Worm (Caenorhabditis elegans) whole organism, L3 larva: ENCODE results near the gene set-8.

Experiments
- R02D3.7 ChIP-seq: fragments of 150-350 bp; optimal IDR thresholded peaks from 2 replicates; lab custom pipeline; 2014; ENCODE audit warnings: missing biosample characterization, missing genetic modification characterization
- ama-1 ChIP-seq: fragments of 150-350 bp; optimal IDR thresholded peaks from 2 replicates; lab custom pipeline; 2018
- ceh-16 ChIP-seq: sonication (generic microtip); optimal IDR thresholded peaks from 2 replicates; lab custom pipeline; 2017; ENCODE audit warnings: missing biosample characterization, missing genetic modification characterization
- ceh-82 ChIP-seq: fragments of 150-350 bp; optimal IDR thresholded peaks from 2 replicates; lab custom pipeline; 2014; ENCODE audit warnings: missing biosample characterization, missing genetic modification characterization
- egl-27 ChIP-seq: sonication (generic microtip); optimal IDR thresholded peaks from 4 replicates; lab custom pipeline; 2017; ENCODE audit warnings: missing biosample characterization, missing genetic modification reagents, missing genetic modification characterization
- egl-5 ChIP-seq: fragments of 150-350 bp; optimal IDR thresholded peaks from 2 replicates; lab custom pipeline; 2017; ENCODE audit warnings: missing biosample characterization, missing genetic modification reagents, missing genetic modification characterization, inconsistent platforms
- elt-1 ChIP-seq: fragments of 150-350 bp; optimal IDR thresholded peaks from 2 replicates; lab custom pipeline; 2014; ENCODE audit warnings: missing biosample characterization, missing genetic modification characterization
- elt-2 ChIP-seq: sonication (generic microtip); optimal IDR thresholded peaks from 2 replicates; lab custom pipeline; 2016; ENCODE audit warnings: missing genetic modification reagents, mild to moderate bottlenecking, missing genetic modification characterization, missing compliant biosample characterization
- elt-3 ChIP-seq, 3 experiments: fragments of 150-350 bp in 1 of 3; sonication (generic microtip) in 2 of 3; optimal IDR thresholded peaks; 2 replicates in 2 of 3; 4 replicates in 1 of 3; lab custom pipeline; 2014 to 2017; ENCODE audit warnings: missing biosample characterization in 3 of 3, missing genetic modification characterization in 3 of 3
- eor-1 ChIP-seq, 2 experiments: fragments of 150-350 bp; optimal IDR thresholded peaks; 2 replicates each; lab custom pipeline; 2014 to 2018; ENCODE audit warnings: missing biosample characterization in 2 of 2, missing genetic modification characterization in 2 of 2
- fkh-10 ChIP-seq: sonication (generic microtip); optimal IDR thresholded peaks from 2 replicates; lab custom pipeline; 2017; ENCODE audit warnings: missing biosample characterization, missing genetic modification reagents, missing genetic modification characterization
- fkh-2 ChIP-seq: fragments of 150-350 bp; optimal IDR thresholded peaks from 2 replicates; lab custom pipeline; 2014; ENCODE audit warnings: missing biosample characterization, missing genetic modification reagents, missing genetic modification characterization
- hmg-11 ChIP-seq: sonication (generic microtip); optimal IDR thresholded peaks from 2 replicates; lab custom pipeline; 2016; ENCODE audit warnings: missing genetic modification characterization, missing compliant biosample characterization
- lin-39 ChIP-seq: fragments of 150-350 bp; optimal IDR thresholded peaks from 2 replicates; lab custom pipeline; 2018; ENCODE audit warnings: missing biosample characterization, missing genetic modification reagents, missing genetic modification characterization
- lsy-12 ChIP-seq: sonication (generic microtip); optimal IDR thresholded peaks from 2 replicates; lab custom pipeline; 2016; ENCODE audit warnings: mild to moderate bottlenecking, missing genetic modification characterization, missing compliant biosample characterization
- mdl-1 ChIP-seq: fragments of 150-350 bp; optimal IDR thresholded peaks from 2 replicates; lab custom pipeline; 2014; ENCODE audit warnings: missing biosample characterization, missing genetic modification characterization
- mml-1 ChIP-seq: fragments of 150-350 bp; sonication (generic microtip); optimal IDR thresholded peaks from 3 replicates; lab custom pipeline; 2014; ENCODE audit warnings: missing biosample characterization, missing genetic modification characterization
- nfya-1 ChIP-seq: sonication (generic microtip); optimal IDR thresholded peaks from 2 replicates; lab custom pipeline; 2017; ENCODE audit warnings: missing genetic modification characterization, mild to moderate bottlenecking, missing compliant biosample characterization, antibody characterized with exemption, moderate library complexity; ENCODE audit not compliant: insufficient read depth
- nhr-11 ChIP-seq: fragments of 150-350 bp; optimal IDR thresholded peaks from 2 replicates; lab custom pipeline; 2014; ENCODE audit warnings: missing biosample characterization, missing genetic modification characterization
- nhr-12 ChIP-seq: fragments of 150-350 bp; optimal IDR thresholded peaks from 2 replicates; lab custom pipeline; 2014; ENCODE audit warnings: missing biosample characterization, missing genetic modification characterization
- nhr-23 ChIP-seq: fragments of 150-350 bp; optimal IDR thresholded peaks from 2 replicates; lab custom pipeline; 2014; ENCODE audit warnings: missing biosample characterization, missing genetic modification reagents, missing genetic modification characterization
- nhr-237 ChIP-seq: fragments of 150-350 bp; optimal IDR thresholded peaks from 2 replicates; lab custom pipeline; 2014; ENCODE audit warnings: missing biosample characterization, missing genetic modification characterization
- nhr-25 ChIP-seq: sonication (generic microtip); optimal IDR thresholded peaks from 2 replicates; lab custom pipeline; 2017; ENCODE audit warnings: missing biosample characterization, missing genetic modification characterization
- nhr-28 ChIP-seq: fragments of 150-350 bp; optimal IDR thresholded peaks from 2 replicates; lab custom pipeline; 2014; ENCODE audit warnings: missing biosample characterization, missing genetic modification characterization
- nhr-67 ChIP-seq: fragments of 150-350 bp; optimal IDR thresholded peaks from 2 replicates; lab custom pipeline; 2014; ENCODE audit warnings: missing biosample characterization, missing genetic modification characterization
- nhr-76 ChIP-seq: fragments of 150-350 bp; sonication (generic microtip); optimal IDR thresholded peaks from 5 replicates; lab custom pipeline; 2014; ENCODE audit warnings: missing biosample characterization, missing genetic modification characterization
- nhr-77 ChIP-seq: fragments of 150-350 bp; optimal IDR thresholded peaks from 2 replicates; lab custom pipeline; 2014; ENCODE audit warnings: missing biosample characterization, missing genetic modification characterization
- pha-4 ChIP-seq: fragments of 150-350 bp; optimal IDR thresholded peaks from 2 replicates; lab custom pipeline; 2014; ENCODE audit warnings: missing biosample characterization, missing genetic modification reagents, missing genetic modification characterization
- pqm-1 ChIP-seq: fragments of 150-350 bp; optimal IDR thresholded peaks from 2 replicates; lab custom pipeline; 2017; ENCODE audit warnings: missing biosample characterization, missing genetic modification characterization, inconsistent platforms
- sea-2 ChIP-seq: fragments of 150-350 bp; sonication (generic microtip); optimal IDR thresholded peaks from 4 replicates; lab custom pipeline; 2014; ENCODE audit warnings: missing biosample characterization, missing genetic modification reagents, missing genetic modification characterization
- skn-1 ChIP-seq: fragments of 150-350 bp; optimal IDR thresholded peaks from 2 replicates; lab custom pipeline; 2014; ENCODE audit warnings: missing biosample characterization, missing genetic modification characterization
- snpc-4 ChIP-seq: fragments of 150-350 bp; optimal IDR thresholded peaks from 2 replicates; lab custom pipeline; 2014; ENCODE audit warnings: missing biosample characterization, missing genetic modification characterization
- unc-62 ChIP-seq: fragments of 150-350 bp; sonication (generic microtip); optimal IDR thresholded peaks from 4 replicates; lab custom pipeline; 2014; ENCODE audit warnings: missing biosample characterization, missing genetic modification reagents, missing genetic modification characterization
- zag-1 ChIP-seq: fragments of 150-350 bp; optimal IDR thresholded peaks from 2 replicates; lab custom pipeline; 2014; ENCODE audit warnings: missing biosample characterization, missing genetic modification characterization
- ztf-11 ChIP-seq: fragments of 150-350 bp; optimal IDR thresholded peaks from 2 replicates; lab custom pipeline; 2014; ENCODE audit warnings: missing biosample characterization, missing genetic modification characterization
- ztf-4 ChIP-seq: fragments of 150-350 bp; optimal IDR thresholded peaks from 2 replicates; lab custom pipeline; 2014; ENCODE audit warnings: missing biosample characterization, missing genetic modification characterization

set-8 gene

ce11 chrX:13446418-13446817 is at the start of gene set-8:
Gene set-8, plus strand, starts transcription at chrX:13446718.
- no peak for TF ChIP-seq hmg-11 (tag; lab: Kevin White, UChicago)
- no peak for TF ChIP-seq mml-1 (tag; lab: Kevin White, UChicago)

ce11 chrX:13399221-13399620 is 47.3 kb upstream of the set-8 start, which contains the start of gene F02C12.2:
Gene F02C12.2, minus strand, starts transcription at chrX:13399321.
- TF ChIP-seq nhr-23, result no peak
- TF ChIP-seq nhr-67 (tag; lab: Kevin White, UChicago), result no peak
- no peak for TF ChIP-seq unc-62 (GFP tag; lab: Kevin White, UChicago)
- TF ChIP-seq elt-3 (tag; optimal IDR thresholded peaks at IDR 0.05; lab: Kevin White, UChicago), result no peak
- no peak for TF ChIP-seq pqm-1 (tag; lab: Kevin White, UChicago)
- TF ChIP-seq nhr-77 (tag; lab: Kevin White, UChicago), result no peak
- TF ChIP-seq nhr-25, result no peak
- no peak for TF ChIP-seq nhr-237 (tag; lab: Kevin White, UChicago)
- no peak for TF ChIP-seq ceh-16 (tag; lab: Kevin White, UChicago)
- no peak for TF ChIP-seq sea-2
- TF ChIP-seq skn-1 (tag; lab: Kevin White, UChicago), result no peak
- TF ChIP-seq nhr-11, result no peak
- TF ChIP-seq R02D3.7 (tag; lab: Kevin White, UChicago), result no peak
- no peak for TF ChIP-seq zag-1 (tag; lab: Kevin White, UChicago)
- TF ChIP-seq ceh-82 (tag; lab: Kevin White, UChicago), result no peak
- TF ChIP-seq nhr-28 (tag; lab: Kevin White, UChicago), result no peak
- TF ChIP-seq ama-1 (lab: Kevin White, UChicago), result no peak
- TF ChIP-seq, all 47 proteins: peak for 0

- TF ChIP-seq ceh-82 (tag; lab: Kevin White, UChicago) (no peak), nhr-12 (no peak), egl-5 (tag; lab: Kevin White, UChicago) (no peak), mdl-1 (tag; lab: Kevin White, UChicago) (no peak), pha-4 (peak; percentile 90), egl-27 (tag; lab: Kevin White, UChicago) (no peak), pqm-1 (tag; lab: Kevin White, UChicago) (peak; percentile 62), elt-1 (tag; lab: Kevin White, UChicago) (no peak), nfya-1 (tag; lab: Kevin White, UChicago) (peak; percentile 3), elt-2 (tag; lab: Kevin White, UChicago) (peak; percentile 43), fkh-2 (tag; lab: Kevin White, UChicago) (no peak), nhr-28 (tag; lab: Kevin White, UChicago) (no peak), nhr-76 (tag; lab: Kevin White, UChicago) (no peak), sea-2 (no peak), elt-3 (tag; optimal IDR thresholded peaks at IDR 0.05; lab: Kevin White, UChicago) (no peak), zag-1 (tag; lab: Kevin White, UChicago) (no peak)
- TF ChIP-seq, all 47 proteins: peak for 4
Observed at ce11 chrX:13401311-13401710, 45.2 kb upstream of the set-8 start.

ce11 chrX:13401783-13402182 is 44.7 kb upstream of the set-8 start, which contains the start of gene F02C12.1:
Gene F02C12.1, plus strand, starts transcription at chrX:13402083.
- TF ChIP-seq ama-1 (lab: Kevin White, UChicago) (no peak), nhr-76 (tag; lab: Kevin White, UChicago) (no peak), lin-39 (no peak), ceh-16 (tag; lab: Kevin White, UChicago) (no peak), nhr-11 (no peak), lsy-12 (tag; lab: Kevin White, UChicago) (no peak), fkh-10 (GFP tag; lab: Kevin White, UChicago) (no peak), nhr-25 (no peak), egl-5 (tag; lab: Kevin White, UChicago) (no peak), elt-3 (tag; optimal IDR thresholded peaks at IDR 0.05; lab: Kevin White, UChicago) (no peak), hmg-11 (tag; lab: Kevin White, UChicago) (no peak), eor-1 (tag; optimal IDR thresholded peaks at IDR 0.05; lab: Kevin White, UChicago) (no peak), snpc-4 (tag; lab: Kevin White, UChicago) (no peak), ztf-4 (no peak), pha-4 (no peak), mdl-1 (tag; lab: Kevin White, UChicago) (no peak), ztf-11 (tag; lab: Kevin White, UChicago) (no peak)
